Fruit fly (Drosophila melanogaster) whole organism: ENCODE measurements around the gene mio.

Source experiments
- CG8478 ChIP-seq: fragments of >200 bp; optimal IDR thresholded peaks from 2 replicates; lab custom pipeline; 2018; ENCODE audit warnings: inconsistent platforms
- Dll ChIP-seq: fragments of >200 bp; optimal IDR thresholded peaks from 2 replicates; lab custom pipeline; 2017
- EcR ChIP-seq, 2 experiments: fragments of >200 bp; optimal IDR thresholded peaks; 2 replicates each; lab custom pipeline; 2017; ENCODE audit warnings: missing biosample characterization in 2 of 2, missing genetic modification characterization in 2 of 2, missing genetic modification reagents in 2 of 2
- pan ChIP-seq: fragments of >200 bp; optimal IDR thresholded peaks from 2 replicates; lab custom pipeline; 2017
- psq ChIP-seq: fragments of >200 bp; optimal IDR thresholded peaks from 2 replicates; lab custom pipeline; 2017
- usp ChIP-seq: fragments of >200 bp; optimal IDR thresholded peaks from 2 replicates; lab custom pipeline; 2017; ENCODE audit warnings: missing biosample characterization, missing genetic modification characterization, mixed read lengths

Gene mio

dm6 chr2L:2187411-2187810, 29.7 kb upstream of the mio start:
- TF ChIP-seq EcR (GFP tag; optimal IDR thresholded peaks at IDR 0.05; lab: Kevin White, UChicago) (no peak), psq (lab: Kevin White, UChicago) (no peak), Dll (lab: Kevin White, UChicago) (no peak), CG8478 (lab: Kevin White, UChicago) (no peak), usp (GFP tag; lab: Kevin White, UChicago) (no peak), pan (lab: Kevin White, UChicago) (no peak)

DNA sequence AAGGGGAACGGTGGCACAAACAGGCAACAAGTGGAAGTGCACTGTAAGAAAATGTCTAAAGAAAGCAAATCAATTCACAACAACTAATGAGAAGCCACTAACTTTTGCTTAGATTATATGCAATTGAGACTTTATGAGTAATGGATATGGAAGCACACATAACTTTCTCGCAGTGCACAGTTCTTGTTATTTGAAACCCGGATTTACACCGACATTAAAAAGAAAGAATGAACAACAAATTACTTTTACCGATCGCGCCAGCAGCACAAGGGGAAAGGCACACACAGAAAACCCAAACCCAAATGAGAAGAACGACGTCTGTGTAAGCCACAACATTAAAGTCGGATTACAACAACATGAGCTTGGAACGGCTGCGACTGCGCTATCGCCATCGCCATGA, 28.0 kb upstream of the mio start:
- TF ChIP-seq usp (GFP tag; lab: Kevin White, UChicago) (no peak), pan (lab: Kevin White, UChicago) (no peak), psq (lab: Kevin White, UChicago) (no peak), EcR (GFP tag; optimal IDR thresholded peaks at IDR 0.05; lab: Kevin White, UChicago) (no peak), CG8478 (lab: Kevin White, UChicago) (no peak), Dll (lab: Kevin White, UChicago) (no peak)

dm6 chr2L:2190684-2191083, 26.4 kb upstream of the mio start:
- no peak for TF ChIP-seq pan (lab: Kevin White, UChicago)
- no peak for TF ChIP-seq EcR (GFP tag; optimal IDR thresholded peaks at IDR 0.05; lab: Kevin White, UChicago)
- no peak for TF ChIP-seq usp (GFP tag; lab: Kevin White, UChicago)
- no peak for TF ChIP-seq Dll (lab: Kevin White, UChicago)
- TF ChIP-seq psq (lab: Kevin White, UChicago): no peak
- TF ChIP-seq CG8478 (lab: Kevin White, UChicago): no peak

dm6 chr2L:2191404-2191803, 25.7 kb upstream of the mio start:
- TF ChIP-seq psq (lab: Kevin White, UChicago) (no peak), pan (lab: Kevin White, UChicago) (no peak), CG8478 (lab: Kevin White, UChicago) (no peak), EcR (GFP tag; optimal IDR thresholded peaks at IDR 0.05; lab: Kevin White, UChicago) (no peak), usp (GFP tag; lab: Kevin White, UChicago) (no peak), Dll (lab: Kevin White, UChicago) (no peak)

dm6 chr2L:2192123-2192601, 24.9 kb upstream of the mio start, which contains the start of gene CG10874:
Gene CG10874 (minus strand): TSS chr2L:2192386.
- TF ChIP-seq pan (lab: Kevin White, UChicago) (no peak), EcR (GFP tag; optimal IDR thresholded peaks at IDR 0.05; lab: Kevin White, UChicago) (no peak), Dll (lab: Kevin White, UChicago) (no peak), psq (lab: Kevin White, UChicago) (no peak), CG8478 (lab: Kevin White, UChicago) (no peak), usp (GFP tag; lab: Kevin White, UChicago) (no peak)

DNA sequence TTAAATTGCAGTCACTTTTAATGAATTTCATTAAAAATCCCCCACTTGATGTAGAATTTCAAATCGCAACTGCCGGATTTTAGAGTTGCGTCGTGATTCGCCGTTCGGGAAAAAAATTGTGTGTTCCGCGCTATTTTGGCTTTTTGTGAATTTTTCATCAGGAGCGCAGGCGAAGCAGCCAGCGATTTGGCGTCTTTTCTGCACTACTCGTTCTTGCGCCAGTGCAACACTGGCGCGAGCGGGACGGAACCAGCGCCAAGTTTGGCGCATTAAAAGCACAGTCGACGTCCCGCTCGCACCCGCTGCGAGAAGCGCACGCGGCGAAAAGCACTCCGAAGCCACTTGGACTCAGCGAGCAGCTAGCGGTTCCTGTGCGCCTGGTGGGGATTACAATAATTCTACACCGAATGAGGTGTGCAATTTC, 23.7 kb upstream of the mio start:
- TF ChIP-seq Dll (lab: Kevin White, UChicago) (peak; percentile 38), pan (lab: Kevin White, UChicago) (no peak), usp (GFP tag; lab: Kevin White, UChicago) (no peak), EcR (GFP tag; optimal IDR thresholded peaks at IDR 0.05; lab: Kevin White, UChicago) (peak; percentile 25 to 69), CG8478 (lab: Kevin White, UChicago) (peak; percentile 50)

- TF ChIP-seq psq (lab: Kevin White, UChicago) (no peak), EcR (GFP tag; optimal IDR thresholded peaks at IDR 0.05; lab: Kevin White, UChicago) (peak in 1 of 2 experiments; percentile 31)
Measured at dm6 chr2L:2194305-2194828, 22.7 kb upstream of the mio start.

DNA sequence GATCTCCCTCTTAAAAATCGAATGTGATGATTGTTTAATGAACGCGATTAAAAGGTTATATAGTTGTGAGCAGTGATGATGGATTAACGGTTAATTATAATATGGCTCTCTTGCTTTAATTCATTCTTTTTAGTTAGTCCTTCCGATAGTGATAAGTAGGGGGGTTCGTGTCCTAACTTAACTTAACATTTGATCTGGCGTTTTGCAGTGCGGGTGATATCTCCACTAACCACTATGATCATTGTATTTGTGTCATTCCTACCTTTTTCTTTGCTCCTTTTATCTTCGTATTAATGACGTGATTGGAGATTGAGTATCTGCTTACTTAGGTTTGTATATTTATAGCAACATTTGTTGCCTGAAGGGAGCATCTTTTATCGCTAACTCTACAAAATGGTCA, 21.8 kb upstream of the mio start:
- TF ChIP-seq pan (lab: Kevin White, UChicago) (no peak), Dll (lab: Kevin White, UChicago) (no peak), psq (lab: Kevin White, UChicago) (no peak), EcR (GFP tag; optimal IDR thresholded peaks at IDR 0.05; lab: Kevin White, UChicago) (no peak), usp (GFP tag; lab: Kevin White, UChicago) (no peak), CG8478 (lab: Kevin White, UChicago) (no peak)

dm6 chr2L:2196590-2197474, 20.3 kb upstream of the mio start:
- TF ChIP-seq Dll (lab: Kevin White, UChicago) (peak; percentile 87), psq (lab: Kevin White, UChicago) (no peak), pan (lab: Kevin White, UChicago) (no peak), EcR (GFP tag; optimal IDR thresholded peaks at IDR 0.05; lab: Kevin White, UChicago) (peak; percentile 100), CG8478 (lab: Kevin White, UChicago) (peak; percentile 33)

- TF ChIP-seq EcR (GFP tag; optimal IDR thresholded peaks at IDR 0.05; lab: Kevin White, UChicago) (peak in 1 of 2 experiments; percentile 89), Dll (lab: Kevin White, UChicago) (no peak)
Measured at dm6 chr2L:2197475-2198118, 19.5 kb upstream of the mio start, which contains the start of gene COX7AL2. Gene COX7AL2 (minus strand): TSS chr2L:2197912.

DNA sequence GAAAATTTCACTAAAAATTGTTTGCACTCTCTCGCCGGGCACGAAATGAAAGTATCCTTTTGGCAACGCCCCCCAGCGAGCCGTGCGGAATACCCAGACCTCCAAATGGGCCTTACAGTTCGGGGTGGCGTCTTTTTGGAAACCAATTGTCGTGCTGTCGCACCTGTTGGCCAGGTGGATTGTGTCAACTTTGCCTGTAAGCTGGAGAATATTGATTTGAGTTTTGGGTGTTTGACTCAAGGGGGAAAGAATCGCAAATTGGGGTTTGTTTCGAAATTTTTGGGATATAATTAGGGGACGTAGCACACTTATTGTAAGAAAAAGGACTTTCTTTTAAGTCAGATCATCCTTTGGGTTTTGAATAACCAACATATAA, 19.0 kb upstream of the mio start:
- TF ChIP-seq EcR (GFP tag; optimal IDR thresholded peaks at IDR 0.05; lab: Kevin White, UChicago) (no peak), CG8478 (lab: Kevin White, UChicago) (no peak), usp (GFP tag; lab: Kevin White, UChicago) (no peak), Dll (lab: Kevin White, UChicago) (no peak), psq (lab: Kevin White, UChicago) (no peak), pan (lab: Kevin White, UChicago) (no peak)
